Fruit fly (Drosophila melanogaster) ovary, adult (tissue): ENCODE measurements around the gene CG14974.

Experiments
- CG17801 ChIP-seq: fragments of 200-800 bp; optimal IDR thresholded peaks from 2 replicates; lab custom pipeline; 2019; ENCODE audit warnings: missing biosample characterization, mild to moderate bottlenecking, missing genetic modification characterization, moderate library complexity; ENCODE audit not compliant: partially characterized antibody

Gene CG14974

DNA sequence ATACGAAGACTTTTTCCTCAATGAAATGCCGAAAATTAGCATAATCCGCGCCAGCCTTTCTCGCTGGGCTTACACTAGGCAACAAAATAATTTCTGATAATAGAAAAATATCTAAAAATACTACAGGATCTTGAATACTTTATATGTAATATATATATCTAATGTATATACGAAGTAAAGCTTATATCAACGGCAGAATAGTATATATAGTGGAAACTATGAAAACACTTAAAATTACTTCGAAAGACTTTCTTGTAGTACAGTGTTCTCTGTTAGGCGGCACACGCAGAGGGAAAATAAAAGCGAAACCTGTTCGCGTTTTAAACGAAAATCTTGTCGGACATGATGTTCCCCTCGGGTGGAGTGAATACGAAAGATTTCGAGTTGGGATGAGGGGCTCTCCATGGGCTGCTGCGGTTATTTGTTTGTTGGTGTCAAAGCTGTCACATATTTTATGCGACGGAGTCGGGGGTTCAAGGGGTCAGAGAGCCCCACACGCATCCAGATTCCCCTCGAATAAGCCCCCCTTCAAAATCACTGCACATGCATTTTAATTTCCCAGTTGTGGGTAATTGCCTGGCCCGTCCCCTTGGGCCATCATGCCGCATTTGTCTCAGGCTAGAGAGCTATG lies 13.4 kb upstream of the CG14974 start:
- TF ChIP-seq CG17801, result no peak

DNA sequence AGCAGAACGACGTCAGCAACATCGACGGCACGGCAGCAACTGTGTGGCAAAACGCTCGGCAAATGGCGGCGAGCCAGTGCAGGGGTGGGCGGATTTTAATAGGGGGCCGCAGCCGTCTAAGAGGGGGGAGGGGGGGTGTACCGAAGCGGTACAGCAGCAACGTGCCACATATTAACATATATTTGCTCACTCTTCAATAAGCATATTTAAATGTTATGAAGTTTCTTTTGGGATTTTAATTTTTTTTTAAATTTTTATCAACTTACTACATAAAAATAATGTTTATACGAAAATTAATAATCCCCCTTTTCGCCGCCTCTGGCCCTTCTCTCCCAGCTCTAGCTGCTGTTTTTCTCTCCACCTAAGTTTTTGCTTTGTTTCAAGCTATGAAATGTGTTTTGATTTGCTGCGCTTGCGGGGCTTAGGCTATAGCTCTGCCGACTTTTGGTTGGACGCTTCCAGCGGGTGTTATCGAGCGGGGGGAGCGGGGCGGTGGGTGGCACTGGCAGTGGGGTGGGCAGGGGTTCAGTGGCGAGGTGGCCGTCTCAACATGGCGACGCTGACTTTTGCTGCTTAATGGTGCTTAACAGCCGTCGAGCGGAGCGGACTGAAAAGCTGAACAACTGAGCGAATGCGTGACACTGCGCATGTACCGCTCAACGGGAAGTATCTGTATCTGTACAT lies 11.8 kb upstream of the CG14974 start:
- TF ChIP-seq CG17801, result no peak

DNA sequence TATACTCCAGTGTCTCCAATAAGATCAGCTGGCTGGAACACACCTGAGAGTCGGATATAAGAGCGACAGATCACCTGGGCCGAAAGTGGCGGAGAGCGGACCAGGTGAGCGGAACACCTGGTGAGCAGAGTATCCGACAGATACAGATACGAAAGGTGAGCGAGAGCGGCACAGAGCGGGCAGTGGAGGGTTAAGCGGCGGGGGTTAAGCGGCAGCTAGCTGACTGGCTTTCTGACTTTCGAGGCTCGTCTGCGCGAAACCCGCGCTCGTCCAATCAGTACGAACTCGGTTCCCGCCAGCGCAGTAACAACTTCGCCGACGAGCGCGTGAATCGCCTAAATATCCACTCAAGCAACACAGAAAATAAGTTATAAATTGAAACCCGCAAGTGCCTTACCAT lies 5.2 kb upstream of the CG14974 start, which contains the start of gene dar1:
Gene dar1, plus strand, starts transcription at position 284 of the 400 bp plus-strand sequence.
- no peak for TF ChIP-seq CG17801

DNA sequence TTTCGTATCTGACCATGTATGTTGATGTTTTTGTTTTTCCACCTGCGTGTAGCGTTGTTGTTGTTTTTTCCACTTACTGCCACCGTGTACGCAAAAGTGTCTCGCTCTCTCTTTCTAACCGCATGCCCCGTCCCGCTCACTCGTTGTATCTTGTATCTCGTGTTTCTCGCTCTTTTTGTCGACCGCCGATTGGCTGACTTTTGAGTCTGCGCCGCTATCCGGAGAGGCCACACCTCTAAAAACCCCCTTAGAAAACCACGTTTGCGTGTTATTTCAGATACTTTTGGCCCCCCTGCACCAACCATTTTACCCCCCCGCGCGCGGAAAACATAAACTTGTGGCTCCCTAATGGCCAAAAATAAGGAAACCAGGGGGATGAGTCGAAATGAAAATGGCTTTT lies 4.0 kb upstream of the CG14974 start:
- TF ChIP-seq CG17801, result no peak

DNA sequence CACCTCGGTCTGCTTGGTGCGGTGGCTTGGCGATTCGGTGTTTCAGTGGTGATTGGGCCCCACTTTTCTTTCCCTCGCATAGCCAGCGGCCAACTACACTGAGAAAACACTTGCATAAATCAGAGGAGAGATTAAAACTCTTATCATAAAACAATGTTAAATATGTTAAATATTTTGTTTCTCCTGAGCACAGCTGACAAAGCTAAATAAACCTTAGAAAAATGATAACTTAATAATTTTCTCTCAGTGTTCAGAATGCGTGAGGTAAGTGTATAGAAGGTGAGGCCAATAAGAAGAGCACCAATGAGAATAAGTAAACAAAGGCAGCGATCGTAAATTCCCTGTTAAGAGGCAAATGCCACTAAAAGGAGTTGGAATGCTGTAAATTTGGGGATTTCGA lies 3.6 kb downstream of the CG14974 start:
- TF ChIP-seq CG17801, result no peak

DNA sequence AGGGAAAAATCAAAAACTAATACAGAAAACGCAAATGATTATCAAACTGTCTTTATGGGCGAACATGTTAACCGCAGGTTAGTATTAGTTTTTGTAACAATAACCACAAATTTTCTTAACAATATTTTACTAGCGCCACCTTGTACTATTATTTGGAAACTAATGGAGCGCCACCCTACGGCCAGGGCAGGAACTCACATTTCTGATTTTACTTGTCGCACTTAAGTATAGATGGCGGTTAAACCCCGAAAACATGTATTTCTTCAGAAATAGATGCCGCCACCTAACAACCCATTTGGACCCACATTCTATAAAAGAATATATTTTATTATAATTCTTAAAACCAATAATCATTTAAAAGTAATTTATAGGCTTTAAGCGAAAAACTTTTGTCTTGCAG lies 4.5 kb downstream of the CG14974 start:
- TF ChIP-seq CG17801, result no peak

DNA sequence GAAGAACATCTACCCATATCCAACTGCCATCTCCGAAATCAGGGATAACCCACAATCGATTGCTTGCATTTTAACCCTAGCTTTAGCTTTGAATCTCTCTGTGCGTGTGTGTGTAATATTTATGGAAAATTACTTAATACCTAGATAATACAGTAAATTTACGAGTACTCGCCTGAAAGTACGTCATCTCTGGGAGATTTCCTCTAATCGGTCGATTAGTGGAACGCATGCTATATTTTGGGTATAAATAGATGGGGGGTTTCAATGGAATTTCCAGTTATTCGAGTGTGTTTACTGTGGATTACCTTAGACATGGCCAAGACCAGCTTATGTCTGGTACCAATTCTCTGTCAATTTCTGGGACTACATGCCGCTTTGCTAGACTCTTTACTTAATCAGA lies 5.8 kb downstream of the CG14974 start, which contains the start of gene CG10357:
Gene CG10357, plus strand, starts transcription at position 301 of the 400 bp plus-strand sequence.
- no peak for TF ChIP-seq CG17801

DNA sequence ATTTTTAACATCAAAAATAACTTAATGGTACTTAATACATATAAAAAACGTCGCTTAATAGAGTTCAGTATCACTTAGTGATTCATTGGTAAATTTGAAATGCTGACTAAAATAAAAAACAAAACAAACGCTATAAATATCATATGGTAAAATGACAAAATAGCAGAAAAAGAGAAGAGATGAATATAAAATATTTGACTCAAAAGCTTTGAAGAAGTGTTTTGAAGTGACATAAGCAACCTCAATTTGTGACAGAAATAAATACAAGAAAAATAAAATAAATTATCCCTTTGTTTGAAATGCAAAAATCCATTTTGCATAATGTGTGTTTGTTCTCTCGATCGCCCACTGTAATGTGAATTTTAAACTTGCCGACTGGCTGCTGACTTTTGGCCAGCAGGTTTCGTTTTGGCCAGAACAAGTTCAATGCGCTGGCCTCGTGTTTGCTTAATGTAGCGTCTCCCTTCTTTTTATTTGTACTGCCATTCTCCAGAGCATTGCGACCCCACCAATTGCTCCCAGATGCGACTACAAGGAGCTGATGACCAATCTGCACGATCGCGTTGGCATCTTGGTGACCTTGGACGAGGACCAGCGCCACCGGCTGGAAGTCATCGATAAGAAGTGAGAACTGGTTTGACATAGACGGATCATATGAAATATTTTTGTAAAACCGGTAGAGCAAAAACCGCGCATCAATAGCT lies 8.1 kb downstream of the CG14974 start:
- no peak for TF ChIP-seq CG17801

DNA sequence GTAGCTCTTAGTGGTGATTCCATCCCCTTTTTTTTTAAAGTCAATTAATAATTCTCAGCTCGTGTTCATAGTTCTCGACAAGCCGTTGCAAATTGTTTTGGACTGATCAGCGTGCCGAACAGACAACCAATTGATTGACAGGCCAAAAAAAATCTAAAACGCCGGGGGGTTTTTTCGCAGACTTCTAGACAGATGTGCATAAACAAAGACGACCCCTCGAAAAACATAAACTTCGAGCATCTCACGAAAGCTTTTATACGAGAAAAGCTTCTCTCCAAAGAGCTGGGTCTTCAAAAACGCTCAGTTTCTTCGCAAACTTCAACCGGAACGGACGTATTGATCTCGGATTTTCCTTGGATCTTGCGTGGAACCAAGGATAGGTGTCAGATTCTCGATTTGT lies 8.9 kb downstream of the CG14974 start, which contains the start of gene CG10359:
Gene CG10359, plus strand, starts transcription at position 301 of the 400 bp plus-strand sequence.
- no peak for TF ChIP-seq CG17801

DNA sequence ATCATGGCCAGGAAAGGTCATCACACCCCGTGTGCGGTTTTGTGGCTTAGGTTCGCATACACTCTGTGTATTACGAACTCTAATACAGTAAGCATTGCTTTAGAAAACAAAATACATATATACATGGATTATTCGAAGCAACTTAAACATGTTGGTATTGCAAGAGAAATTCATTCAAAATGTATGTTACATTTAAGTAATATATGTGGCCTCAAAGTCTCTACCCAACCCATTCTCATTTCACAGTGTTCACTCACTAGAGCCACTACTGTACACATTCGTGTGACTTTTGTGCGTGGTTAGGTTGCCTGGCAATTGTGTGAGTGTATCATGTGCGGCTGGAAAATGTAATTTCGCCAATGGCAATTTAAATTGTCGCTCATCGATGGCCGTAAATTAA lies 13.8 kb downstream of the CG14974 start:
- no peak for TF ChIP-seq CG17801

DNA sequence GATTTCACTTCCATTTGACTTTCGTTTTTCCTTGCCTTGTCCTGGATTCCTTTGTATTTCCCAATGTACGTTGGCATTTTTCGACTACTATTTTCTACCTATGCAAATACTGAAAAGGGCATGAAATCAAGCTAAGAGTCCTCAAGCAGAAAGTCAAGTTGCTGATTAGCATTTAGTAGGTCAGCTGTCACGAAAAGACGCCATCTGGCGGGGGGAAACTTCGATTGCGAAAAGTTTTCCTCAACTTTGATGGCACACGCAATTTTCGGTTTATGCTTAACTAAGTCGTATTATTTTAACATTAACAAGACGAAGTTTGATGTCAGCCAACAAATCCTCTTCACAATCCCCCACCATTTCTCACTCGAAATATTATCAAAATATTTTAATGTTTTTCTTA lies 24.5 kb downstream of the CG14974 start:
- TF ChIP-seq CG17801, result no peak

DNA sequence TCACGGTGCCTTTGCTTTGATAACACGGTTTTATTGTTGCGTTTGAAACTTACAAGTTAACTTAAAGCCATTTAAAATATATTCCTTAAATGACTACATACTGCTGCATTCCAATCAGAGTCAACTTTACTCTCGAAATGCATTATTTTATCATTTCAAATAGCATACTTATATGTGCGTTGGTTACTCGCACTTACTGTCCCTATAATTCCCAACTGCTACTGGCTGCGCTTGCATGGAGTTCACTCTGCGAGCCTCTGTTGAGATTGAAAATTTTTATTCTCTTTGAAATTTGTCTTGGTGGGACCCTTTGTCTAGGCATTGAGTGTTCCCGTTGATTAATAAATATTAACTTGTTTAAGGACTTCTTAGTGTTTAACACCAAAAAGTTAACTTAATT lies 27.3 kb downstream of the CG14974 start:
- no peak for TF ChIP-seq CG17801

DNA sequence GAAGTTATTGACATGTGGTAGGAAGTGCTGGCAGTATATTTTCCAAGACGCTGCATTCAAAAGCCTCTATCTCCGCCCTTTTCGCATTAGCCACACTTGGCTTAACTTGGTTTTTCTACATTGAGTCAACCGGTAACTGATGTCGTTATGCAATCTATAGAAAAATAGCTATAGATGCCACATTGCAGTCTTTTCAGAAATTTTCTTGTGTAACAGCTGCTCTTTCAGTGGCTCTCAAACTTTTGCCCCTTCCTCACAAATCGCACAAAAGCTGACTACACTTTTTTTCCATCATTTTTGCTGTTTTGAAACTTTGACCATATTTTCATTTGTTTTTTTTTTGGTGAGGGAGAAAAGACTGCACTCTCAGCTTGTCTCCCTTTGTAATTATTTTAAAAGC lies 50.2 kb downstream of the CG14974 start:
- TF ChIP-seq CG17801, result no peak
